Fruit fly (Drosophila melanogaster) whole organism, embryonic: ENCODE data around the gene msd1.

Source experiments
- BEAF-32 ChIP-seq: fragments of 200-800 bp; sonication (Bioruptor generic); optimal IDR thresholded peaks from 3 replicates; lab custom pipeline; 2017; ENCODE audit warnings: missing biosample characterization, missing genetic modification characterization, mild to moderate bottlenecking, moderate library complexity, missing genetic modification reagents
- BtbVII ChIP-seq: fragments of 200-800 bp; sonication (Bioruptor generic); optimal IDR thresholded peaks from 3 replicates; lab custom pipeline; 2017; ENCODE audit warnings: missing biosample characterization, mild to moderate bottlenecking, missing genetic modification characterization
- CG10321 ChIP-seq: fragments of 200-800 bp; sonication (Bioruptor generic); IDR thresholded peaks from 2 replicates; pipeline ENCODE4 v1.3.6; 2022; ENCODE audit warnings: missing biosample characterization, missing genetic modification characterization
- CG11398 ChIP-seq: fragments of 200-800 bp; sonication (Bioruptor generic); optimal IDR thresholded peaks from 2 replicates; lab custom pipeline; 2016; ENCODE audit warnings: missing biosample characterization, missing genetic modification characterization
- CG11456 ChIP-seq: fragments of 200-800 bp; sonication (Bioruptor generic); IDR thresholded peaks from 3 replicates; pipeline ENCODE4 v1.3.6; 2022; ENCODE audit warnings: missing biosample characterization, missing genetic modification characterization
- CG12155 ChIP-seq: fragments of 200-800 bp; sonication (Bioruptor generic); optimal IDR thresholded peaks from 3 replicates; lab custom pipeline; 2016; ENCODE audit warnings: missing biosample characterization, missing genetic modification characterization
- CG1529 ChIP-seq: fragments of 200-800 bp; sonication (Bioruptor generic); optimal IDR thresholded peaks from 3 replicates; lab custom pipeline; 2018; ENCODE audit warnings: missing biosample characterization, missing genetic modification characterization
- CG1602 ChIP-seq: fragments of 200-800 bp; sonication (Bioruptor generic); optimal IDR thresholded peaks from 3 replicates; lab custom pipeline; 2016; ENCODE audit warnings: missing biosample characterization, missing genetic modification characterization
- CG2129 ChIP-seq: fragments of 200-800 bp; sonication (Bioruptor generic); IDR thresholded peaks from 2 replicates; pipeline ENCODE4 v1.3.6; 2022; ENCODE audit warnings: missing biosample characterization, missing genetic modification characterization; ENCODE audit not compliant: partially characterized antibody
- CG2875 ChIP-seq: fragments of 200-800 bp; sonication (Bioruptor generic); optimal IDR thresholded peaks from 2 replicates; lab custom pipeline; 2017; ENCODE audit warnings: missing biosample characterization, mild to moderate bottlenecking, missing genetic modification characterization, missing genetic modification reagents
- CG30403 ChIP-seq: fragments of 200-800 bp; sonication (Bioruptor generic); optimal IDR thresholded peaks from 3 replicates; lab custom pipeline; 2016; ENCODE audit warnings: missing biosample characterization, missing genetic modification characterization
- CG31441 ChIP-seq: fragments of 200-800 bp; sonication (Bioruptor generic); IDR thresholded peaks from 2 replicates; pipeline ENCODE4 v1.3.6; 2022; ENCODE audit warnings: missing biosample characterization, missing genetic modification characterization
- CG3847 ChIP-seq: fragments of 200-800 bp; sonication (Bioruptor generic); IDR thresholded peaks from 2 replicates; pipeline ENCODE4 v1.3.6; 2022; ENCODE audit warnings: missing biosample characterization, missing genetic modification characterization
- CG4328 ChIP-seq: fragments of 200-800 bp; sonication (Bioruptor generic); optimal IDR thresholded peaks from 3 replicates; lab custom pipeline; 2017; ENCODE audit warnings: missing biosample characterization, missing genetic modification reagents, missing genetic modification characterization
- CG4424 ChIP-seq: fragments of 200-800 bp; sonication (Bioruptor generic); optimal IDR thresholded peaks from 3 replicates; lab custom pipeline; 2016; ENCODE audit warnings: missing biosample characterization, missing genetic modification characterization
- CG4854 ChIP-seq: fragments of 200-800 bp; sonication (Bioruptor generic); optimal IDR thresholded peaks from 2 replicates; lab custom pipeline; 2016; ENCODE audit warnings: missing biosample characterization, missing genetic modification characterization, inconsistent platforms
- CG6175 ChIP-seq: fragments of 200-800 bp; sonication (Bioruptor generic); IDR thresholded peaks from 3 replicates; pipeline ENCODE4 v1.3.6; 2022; ENCODE audit warnings: missing biosample characterization, missing genetic modification characterization
- CG8281 ChIP-seq: fragments of 200-800 bp; sonication (Bioruptor generic); optimal IDR thresholded peaks from 2 replicates; lab custom pipeline; 2018; ENCODE audit warnings: missing biosample characterization, mild to moderate bottlenecking, missing genetic modification characterization, moderate library complexity
- CG8765 ChIP-seq: fragments of 200-800 bp; sonication (Bioruptor generic); IDR thresholded peaks from 2 replicates; pipeline ENCODE4 v1.3.6; 2022; ENCODE audit warnings: missing biosample characterization, missing genetic modification characterization
- CG9932 ChIP-seq: fragments of 200-800 bp; sonication (Bioruptor generic); IDR thresholded peaks from 2 replicates; pipeline ENCODE4 v1.3.6; 2022; ENCODE audit warnings: missing biosample characterization, missing genetic modification characterization
- CHES-1-like ChIP-seq: fragments of 200-800 bp; sonication (Bioruptor generic); optimal IDR thresholded peaks from 2 replicates; lab custom pipeline; 2016; ENCODE audit warnings: missing biosample characterization, missing genetic modification characterization
- Doc2 ChIP-seq: fragments of 200-800 bp; sonication (Bioruptor generic); IDR thresholded peaks from 2 replicates; pipeline ENCODE4 v1.3.6; 2022; ENCODE audit warnings: missing biosample characterization, missing genetic modification characterization
- Dref ChIP-seq: fragments of 200-800 bp; sonication (Bioruptor generic); IDR thresholded peaks from 2 replicates; pipeline ENCODE4 v1.3.6; 2022; ENCODE audit warnings: missing biosample characterization, missing genetic modification characterization
- E2f1 ChIP-seq: fragments of 200-800 bp; sonication (Bioruptor generic); IDR thresholded peaks from 2 replicates; pipeline ENCODE4 v1.3.6; 2022; ENCODE audit warnings: missing biosample characterization, missing genetic modification characterization
- Gug ChIP-seq: fragments of 200-800 bp; sonication (Bioruptor generic); IDR thresholded peaks from 4 replicates; pipeline ENCODE4 v1.3.6; 2022; ENCODE audit warnings: missing biosample characterization, missing genetic modification characterization
- HmgD ChIP-seq: fragments of 200-800 bp; sonication (Bioruptor generic); optimal IDR thresholded peaks from 3 replicates; lab custom pipeline; 2016; ENCODE audit warnings: missing biosample characterization, missing genetic modification characterization
- Hmr ChIP-seq: fragments of 200-800 bp; sonication (Bioruptor generic); optimal IDR thresholded peaks from 3 replicates; lab custom pipeline; 2017; ENCODE audit warnings: mild to moderate bottlenecking, missing biosample characterization, missing genetic modification reagents, missing genetic modification characterization
- Hr3 ChIP-seq: fragments of 200-800 bp; sonication (Bioruptor generic); optimal IDR thresholded peaks from 3 replicates; lab custom pipeline; 2016; ENCODE audit warnings: missing biosample characterization, missing genetic modification characterization
- Hr51 ChIP-seq, 2 experiments: fragments of 200-800 bp; sonication (Bioruptor generic); optimal IDR thresholded peaks; 2 replicates in 1 of 2; 3 replicates in 1 of 2; lab custom pipeline; 2016 to 2018; ENCODE audit warnings: missing biosample characterization in 2 of 2, missing genetic modification characterization in 2 of 2, mild to moderate bottlenecking in 1 of 2, moderate library complexity in 1 of 2
- Mad ChIP-seq: fragments of 200-800 bp; sonication (Bioruptor generic); optimal IDR thresholded peaks from 2 replicates; lab custom pipeline; 2016; ENCODE audit warnings: missing biosample characterization, missing genetic modification characterization
- Myb ChIP-seq: fragments of 200-800 bp; sonication (Bioruptor generic); optimal IDR thresholded peaks from 2 replicates; lab custom pipeline; 2016; ENCODE audit warnings: missing biosample characterization, missing genetic modification characterization
- Sin3A ChIP-seq: fragments of >200 bp; optimal IDR thresholded peaks from 2 replicates; lab custom pipeline; 2018
- YL-1 ChIP-seq: fragments of 200-800 bp; sonication (Bioruptor generic); optimal IDR thresholded peaks from 3 replicates; lab custom pipeline; 2017; ENCODE audit warnings: missing biosample characterization, mild to moderate bottlenecking, missing genetic modification characterization
- ac ChIP-seq: fragments of 200-800 bp; sonication (Bioruptor generic); optimal IDR thresholded peaks from 3 replicates; lab custom pipeline; 2017; ENCODE audit warnings: missing biosample characterization, mild to moderate bottlenecking, missing genetic modification characterization
- ap ChIP-seq: fragments of 200-800 bp; sonication (Bioruptor generic); IDR thresholded peaks from 2 replicates; pipeline ENCODE4 v1.3.6; 2022; ENCODE audit warnings: missing biosample characterization, missing genetic modification characterization
- cas ChIP-seq: fragments of 200-800 bp; sonication (Bioruptor generic); IDR thresholded peaks from 2 replicates; pipeline ENCODE4 v1.3.6; 2022; ENCODE audit warnings: missing biosample characterization, missing genetic modification characterization
- da ChIP-seq: fragments of 200-800 bp; sonication (Bioruptor generic); optimal IDR thresholded peaks from 2 replicates; lab custom pipeline; 2016; ENCODE audit warnings: missing biosample characterization, missing genetic modification characterization
- eve ChIP-seq, 2 experiments: fragments of >200 bp; optimal IDR thresholded peaks; 2 replicates each; lab custom pipeline; 2017; ENCODE audit warnings: missing biosample characterization in 2 of 2, missing genetic modification characterization in 2 of 2
- gsb ChIP-seq: fragments of 200-800 bp; sonication (Bioruptor generic); IDR thresholded peaks from 2 replicates; pipeline ENCODE4 v1.3.6; 2022; ENCODE audit warnings: missing biosample characterization, missing genetic modification characterization
- her ChIP-seq: fragments of 200-800 bp; sonication (Bioruptor generic); optimal IDR thresholded peaks from 2 replicates; lab custom pipeline; 2016; ENCODE audit warnings: missing biosample characterization, missing genetic modification characterization
- maf-S ChIP-seq: fragments of 200-800 bp; sonication (Bioruptor generic); optimal IDR thresholded peaks from 2 replicates; lab custom pipeline; 2016; ENCODE audit warnings: missing biosample characterization, missing genetic modification characterization
- nerfin-2 ChIP-seq: fragments of 200-800 bp; sonication (Bioruptor generic); IDR thresholded peaks from 2 replicates; pipeline ENCODE4 v1.3.6; 2022; ENCODE audit warnings: missing biosample characterization, missing genetic modification characterization; ENCODE audit not compliant: partially characterized antibody
- prd ChIP-seq, 3 experiments: fragments of >200 bp in 2 of 3; fragments of 200-800 bp in 1 of 3; sonication (Bioruptor generic) in 1 of 3; optimal IDR thresholded peaks in 2 of 3; IDR thresholded peaks in 1 of 3; 2 replicates in 2 of 3; 3 replicates in 1 of 3; pipeline versions ENCODE4 v1.3.6 to Lab custom; 2017 to 2022; ENCODE audit warnings: missing biosample characterization in 1 of 3, missing genetic modification characterization in 1 of 3
- run ChIP-seq: fragments of 200-800 bp; sonication (Bioruptor generic); optimal IDR thresholded peaks from 3 replicates; lab custom pipeline; 2018; ENCODE audit warnings: missing biosample characterization, mild to moderate bottlenecking, missing genetic modification characterization
- tin ChIP-seq: fragments of 200-800 bp; sonication (Bioruptor generic); optimal IDR thresholded peaks from 3 replicates; lab custom pipeline; 2016; ENCODE audit warnings: missing biosample characterization, missing genetic modification characterization
- unpg ChIP-seq: fragments of 200-800 bp; sonication (Bioruptor generic); optimal IDR thresholded peaks from 3 replicates; lab custom pipeline; 2018; ENCODE audit warnings: missing biosample characterization, mild to moderate bottlenecking, missing genetic modification characterization, moderate library complexity
- usp ChIP-seq: fragments of >200 bp; optimal IDR thresholded peaks from 2 replicates; lab custom pipeline; 2017; ENCODE audit warnings: missing biosample characterization, missing genetic modification characterization
- z ChIP-seq: fragments of 200-800 bp; sonication (Bioruptor generic); IDR thresholded peaks from 3 replicates; pipeline ENCODE4 v1.3.6; 2022; ENCODE audit warnings: missing biosample characterization, missing genetic modification characterization
- zfh2 ChIP-seq: fragments of 200-800 bp; sonication (Bioruptor generic); optimal IDR thresholded peaks from 2 replicates; lab custom pipeline; 2016; ENCODE audit warnings: missing biosample characterization, missing genetic modification characterization

msd1 gene

DNA sequence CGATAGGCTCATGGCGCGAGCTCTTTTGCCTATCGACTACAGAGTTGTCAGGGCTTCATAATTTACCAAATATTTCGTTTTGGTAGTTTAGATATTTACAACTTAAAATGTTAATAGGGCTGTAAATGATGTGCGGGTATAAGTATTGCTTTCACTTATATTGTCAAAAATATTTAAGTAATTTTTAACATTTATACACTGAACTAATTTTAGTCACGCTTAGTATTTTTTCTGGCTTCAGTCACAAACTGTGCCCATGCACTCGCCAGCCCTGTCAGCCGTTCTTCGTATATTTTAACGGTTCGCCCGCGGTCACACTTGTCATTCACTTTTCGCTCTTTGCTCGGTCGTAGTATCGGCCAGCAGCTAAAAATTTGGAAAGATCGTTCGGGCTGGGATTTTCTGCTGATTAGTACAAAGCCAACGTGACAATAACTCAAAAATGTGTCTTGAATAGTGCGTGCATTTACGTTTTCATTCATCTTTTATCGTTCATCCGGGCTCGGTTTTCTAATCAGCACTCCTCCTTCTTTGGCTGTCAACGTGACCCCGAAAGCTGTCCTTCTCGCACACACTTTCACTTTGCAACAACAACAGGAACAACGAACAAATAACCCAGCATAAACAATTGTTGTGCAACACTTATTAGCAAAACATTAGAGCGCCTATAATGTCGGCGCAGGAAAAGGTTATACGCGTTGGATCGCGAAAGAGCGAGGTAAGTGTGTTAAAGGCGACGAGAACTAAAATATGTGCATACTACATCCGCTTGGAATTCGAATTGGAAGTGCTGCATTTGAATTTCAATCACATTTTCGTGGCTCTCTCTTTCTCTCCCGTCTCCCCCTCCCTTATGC, 3.3 kb downstream of the msd1 start, which contains the start of the genes Hmbs and CG2211 (continued):
- peak; percentile 92 for TF ChIP-seq CG31441 (GFP tag; lab: Robert Waterston, UW)
- peak; percentile 44 for TF ChIP-seq CG1529 (GFP tag; lab: Kevin White, UChicago)
- peak; percentile 88 for TF ChIP-seq CG1602 (GFP tag; lab: Kevin White, UChicago)
- peak; percentile 87; the same call in 2 of the 3 replicates for TF ChIP-seq CG11456 (GFP tag; lab: Robert Waterston, UW)
- TF ChIP-seq ac (GFP tag; lab: Kevin White, UChicago), result no peak
- TF ChIP-seq gsb (GFP tag; lab: Robert Waterston, UW), result peak; percentile 50; the same call in 1 of the 2 replicates
- TF ChIP-seq unpg, result peak; percentile 78
- peak; percentile 57 for TF ChIP-seq run (tag; lab: Kevin White, UChicago)
- TF ChIP-seq BEAF-32 (GFP tag; lab: Kevin White, UChicago), result peak; percentile 69
- peak; percentile 48 for TF ChIP-seq CG8281 (tag; lab: Kevin White, UChicago)
- TF ChIP-seq CG11398 (GFP tag; lab: Kevin White, UChicago), result peak; percentile 57
- no peak for TF ChIP-seq Doc2 (GFP tag; lab: Robert Waterston, UW)
- TF ChIP-seq CG30403, result peak; percentile 89
- peak; percentile 94 for TF ChIP-seq CG9932 (GFP tag; lab: Robert Waterston, UW)
- peak; percentile 78; the same call in 3 of the 4 replicates for TF ChIP-seq Gug (GFP tag; lab: Robert Waterston, UW)
- TF ChIP-seq prd (optimal IDR thresholded peaks at IDR 0.05; lab: Kevin White, UChicago), result no peak
- TF ChIP-seq prd (GFP tag; IDR thresholded peaks at IDR 0.05; lab: Robert Waterston, UW), result peak; percentile 92
- TF ChIP-seq CG2875 (GFP tag; lab: Kevin White, UChicago), result peak; percentile 42
- TF ChIP-seq CG8765, result peak; percentile 70
- peak; percentile 57 for TF ChIP-seq YL-1
- TF ChIP-seq CG3847 (GFP tag; lab: Robert Waterston, UW), result peak; percentile 92
- TF ChIP-seq eve (GFP tag; optimal IDR thresholded peaks at IDR 0.05; lab: Kevin White, UChicago), result no peak
- TF ChIP-seq Hr3 (GFP tag; lab: Kevin White, UChicago), result peak; percentile 88
- peak; percentile 79 for TF ChIP-seq E2f1 (GFP tag; lab: Robert Waterston, UW)
- peak; percentile 86 for TF ChIP-seq CG12155 (GFP tag; lab: Kevin White, UChicago)
- peak; percentile 4 for TF ChIP-seq her (GFP tag; lab: Kevin White, UChicago)
- peak; percentile 90 for TF ChIP-seq HmgD (GFP tag; lab: Kevin White, UChicago)
- TF ChIP-seq BtbVII, result peak; percentile 41
- peak; percentile 54; the same call in 1 of the 2 replicates for TF ChIP-seq ap (GFP tag; lab: Robert Waterston, UW)
- TF ChIP-seq Hr51 (GFP tag; optimal IDR thresholded peaks at IDR 0.05; lab: Kevin White, UChicago), result peak; percentile 85 to 89
- TF ChIP-seq CG10321 (GFP tag; lab: Robert Waterston, UW), result peak; percentile 45; the same call in 1 of the 2 replicates
- no peak for TF ChIP-seq usp (GFP tag; lab: Kevin White, UChicago)
- TF ChIP-seq CG4424, result peak; percentile 92
- TF ChIP-seq zfh2, result peak; percentile 89
- peak; percentile 88 for TF ChIP-seq CG4328 (GFP tag; lab: Kevin White, UChicago)
- TF ChIP-seq CG4854 (GFP tag; lab: Kevin White, UChicago), result peak; percentile 86
- TF ChIP-seq CG6175, result peak; percentile 67; the same call in 2 of the 3 replicates
- TF ChIP-seq cas (GFP tag; lab: Robert Waterston, UW), result 0 out of 2 replicates have a peak, but pooled peaks have one; percentile 57
- peak; percentile 78 for TF ChIP-seq Myb
- peak; percentile 82 for TF ChIP-seq Hmr (GFP tag; lab: Kevin White, UChicago)
- peak; percentile 85 for TF ChIP-seq maf-S (GFP tag; lab: Kevin White, UChicago)
- no peak for TF ChIP-seq z (GFP tag; lab: Robert Waterston, UW)
- TF ChIP-seq nerfin-2 (GFP tag; lab: Robert Waterston, UW), result no peak
- TF ChIP-seq CG2129 (GFP tag; lab: Robert Waterston, UW), result no peak
- peak; percentile 86 for TF ChIP-seq CHES-1-like (GFP tag; lab: Kevin White, UChicago)
- peak; percentile 67 for TF ChIP-seq Dref (GFP tag; lab: Robert Waterston, UW)
- peak; percentile 63 for TF ChIP-seq da (GFP tag; lab: Kevin White, UChicago)
- peak; percentile 92 for TF ChIP-seq tin (GFP tag; lab: Kevin White, UChicago)
- TF ChIP-seq Mad, result peak; percentile 92
- peak; percentile 91 for TF ChIP-seq Sin3A (lab: Kevin White, UChicago)
